Fruit fly (Drosophila melanogaster) S2 (cell line): Measurements from ENCODE around the gene Ance.

ENCODE experiments used
- CG8478 ChIP-seq: fragments of >200 bp; optimal IDR thresholded peaks from 2 replicates; lab custom pipeline; 2018
- CTCF ChIP-seq, 2 experiments: fragments of >200 bp; optimal IDR thresholded peaks; 2 replicates each; lab custom pipeline; 2018

Ance gene

DNA sequence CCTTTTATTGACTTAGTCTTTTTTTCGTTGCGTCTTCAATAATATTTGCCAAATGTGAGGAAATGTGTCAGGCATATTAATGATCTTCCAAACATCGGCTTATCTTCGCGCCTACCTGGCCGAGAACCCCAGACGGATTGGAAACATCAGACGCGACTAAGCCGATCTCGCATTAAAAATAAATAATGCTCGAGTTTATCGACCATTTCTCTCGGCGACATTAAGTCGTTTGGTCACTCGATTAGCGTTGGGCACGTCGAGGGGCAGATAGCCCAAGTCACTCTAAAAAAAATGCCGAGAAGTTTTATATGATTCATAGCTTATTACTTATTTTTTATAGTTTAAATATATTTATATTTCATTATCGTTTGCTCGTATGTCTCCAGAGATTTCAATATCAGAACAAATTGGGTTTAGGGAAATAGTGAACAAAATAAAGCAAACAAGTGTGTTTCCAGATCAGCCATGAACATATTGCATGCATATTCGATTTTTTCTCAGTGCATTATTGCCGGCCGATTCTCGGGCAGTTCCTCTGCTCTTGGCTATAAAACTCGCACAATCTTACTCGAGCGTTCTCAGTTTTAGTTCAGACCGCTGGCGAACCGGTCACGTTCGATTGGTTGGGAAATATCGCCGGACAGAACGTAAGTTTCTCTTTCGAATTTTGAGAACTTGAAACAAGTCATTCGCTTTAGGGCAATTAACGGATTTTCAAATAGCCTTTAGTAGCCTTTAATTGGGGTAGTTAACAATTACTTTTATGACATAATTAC lies at the start of gene Ance:
Gene Ance (plus strand): TSS at position 574 of the 776 bp plus-strand sequence.
- TF ChIP-seq CG8478 (lab: Kevin White, UChicago) (no peak), CTCF (optimal IDR thresholded peaks at IDR 0.05; lab: Kevin White, UChicago) (no peak)

- TF ChIP-seq CTCF (optimal IDR thresholded peaks at IDR 0.05; lab: Kevin White, UChicago) (no peak), CG8478 (lab: Kevin White, UChicago) (no peak)
These were observed 37.8 kb upstream of the Ance start for dm6 chr2L:13867653-13868052.

DNA sequence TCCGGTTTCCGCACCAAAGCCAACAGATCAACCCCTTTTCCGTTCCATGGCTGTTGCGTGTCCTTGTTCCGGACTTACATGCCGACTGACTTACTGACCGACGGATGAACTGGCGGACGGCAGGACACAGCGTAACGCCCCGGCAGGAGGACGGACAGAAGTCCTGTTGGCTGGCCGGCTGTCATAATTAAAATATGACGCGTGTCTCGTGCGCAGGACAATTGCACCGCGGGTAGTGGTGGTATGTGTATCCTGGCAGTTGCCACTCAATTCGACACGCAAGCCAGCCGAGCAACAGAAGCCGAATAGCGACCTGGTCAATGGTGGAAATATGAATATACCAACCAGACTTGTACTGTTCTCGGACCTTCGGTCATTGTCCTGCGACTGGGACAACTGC lies 36.0 kb upstream of the Ance start:
- no peak for TF ChIP-seq CG8478 (lab: Kevin White, UChicago)
- no peak for TF ChIP-seq CTCF (optimal IDR thresholded peaks at IDR 0.05; lab: Kevin White, UChicago)

- TF ChIP-seq CTCF (optimal IDR thresholded peaks at IDR 0.05; lab: Kevin White, UChicago) (no peak), CG8478 (lab: Kevin White, UChicago) (no peak)
These were observed 32.3 kb upstream of the Ance start for dm6 chr2L:13873147-13873546.

- TF ChIP-seq CG8478 (lab: Kevin White, UChicago) (no peak), CTCF (optimal IDR thresholded peaks at IDR 0.05; lab: Kevin White, UChicago) (no peak)
These were observed 28.7 kb upstream of the Ance start for dm6 chr2L:13876698-13877097.

DNA sequence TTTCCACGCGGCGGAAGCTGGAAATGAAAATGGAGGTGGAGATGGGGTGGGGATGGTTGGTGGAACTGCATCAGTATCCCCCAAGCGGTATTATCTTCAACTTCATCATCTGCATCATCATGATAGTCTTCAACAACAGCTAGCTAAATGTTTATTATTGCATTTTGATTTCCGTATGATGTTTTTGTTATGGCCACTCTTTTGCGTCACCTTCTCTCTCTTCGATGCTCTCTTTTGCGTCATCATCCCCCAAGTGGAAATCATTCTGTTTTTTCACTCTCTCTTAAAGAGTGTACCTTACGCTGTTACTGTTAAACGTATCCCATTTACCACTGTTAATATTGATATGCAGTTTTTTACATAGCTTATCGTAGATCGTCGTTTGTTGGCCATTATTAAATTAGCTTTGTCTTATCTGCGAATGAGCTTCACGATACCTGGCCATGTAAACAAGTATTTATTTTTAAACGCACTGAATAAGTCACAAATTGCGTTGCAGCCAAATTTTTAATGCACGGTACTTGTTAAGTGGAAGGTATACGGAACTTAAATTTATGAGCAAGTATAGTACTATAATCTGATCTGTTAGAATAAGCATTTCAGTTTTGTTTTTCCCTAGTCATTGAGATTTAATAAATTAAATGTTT lies 27.4 kb upstream of the Ance start:
- no peak for TF ChIP-seq CTCF (optimal IDR thresholded peaks at IDR 0.05; lab: Kevin White, UChicago)
- TF ChIP-seq CG8478 (lab: Kevin White, UChicago): no peak

dm6 chr2L:13878801-13879200 lies 26.6 kb upstream of the Ance start:
- TF ChIP-seq CG8478 (lab: Kevin White, UChicago) (no peak), CTCF (optimal IDR thresholded peaks at IDR 0.05; lab: Kevin White, UChicago) (no peak)

DNA sequence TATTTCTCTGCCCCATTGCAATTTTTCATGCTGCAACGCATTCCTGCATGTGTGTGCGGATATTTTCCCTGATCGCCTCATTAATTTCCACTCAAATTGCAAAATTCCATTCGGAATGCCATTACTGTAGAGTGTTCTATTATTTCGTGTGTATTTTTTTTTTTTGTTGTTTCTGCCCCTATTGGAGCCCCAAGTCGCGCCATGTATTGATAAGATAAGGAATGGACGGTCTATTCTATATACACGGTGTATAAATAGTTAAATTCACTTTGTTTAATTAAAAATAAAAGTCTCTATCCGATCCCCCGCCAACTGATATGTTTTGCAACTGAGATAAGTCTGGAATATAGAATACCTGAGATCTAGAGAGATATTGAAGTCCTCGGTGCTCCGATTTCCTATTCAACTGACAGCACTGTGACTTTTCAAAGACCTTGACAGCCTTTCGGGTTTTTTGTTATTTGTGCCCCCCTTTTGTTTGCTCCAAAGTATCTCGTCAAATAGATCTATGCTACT lies 24.0 kb upstream of the Ance start:
- TF ChIP-seq CTCF (optimal IDR thresholded peaks at IDR 0.05; lab: Kevin White, UChicago): no peak
- TF ChIP-seq CG8478 (lab: Kevin White, UChicago): no peak

DNA sequence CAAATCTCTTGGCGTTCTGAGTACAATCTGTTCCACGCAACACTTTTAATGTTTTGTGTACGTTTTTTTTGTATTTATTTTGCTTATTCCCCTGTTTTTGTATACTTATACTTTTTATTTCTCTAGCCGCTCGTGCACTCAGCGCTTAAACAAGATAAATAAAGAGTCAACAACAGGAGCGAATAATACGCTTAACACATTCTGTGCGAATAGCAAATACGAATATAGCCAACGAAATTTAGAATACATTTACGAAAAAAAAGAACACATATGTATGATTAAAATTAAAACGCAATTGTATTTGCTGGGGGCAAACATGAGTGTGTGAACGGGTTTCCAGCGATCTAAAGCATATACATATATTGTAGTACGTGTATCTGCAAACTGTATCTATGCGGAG lies 23.5 kb upstream of the Ance start:
- no peak for TF ChIP-seq CTCF (optimal IDR thresholded peaks at IDR 0.05; lab: Kevin White, UChicago)
- no peak for TF ChIP-seq CG8478 (lab: Kevin White, UChicago)

- TF ChIP-seq CG8478 (lab: Kevin White, UChicago) (no peak), CTCF (optimal IDR thresholded peaks at IDR 0.05; lab: Kevin White, UChicago) (no peak)
These were observed 21.3 kb upstream of the Ance start for dm6 chr2L:13884063-13884656.

- TF ChIP-seq CTCF (optimal IDR thresholded peaks at IDR 0.05; lab: Kevin White, UChicago): no peak
- TF ChIP-seq CG8478 (lab: Kevin White, UChicago): no peak
These were observed 20.7 kb upstream of the Ance start for dm6 chr2L:13884678-13885303.

DNA sequence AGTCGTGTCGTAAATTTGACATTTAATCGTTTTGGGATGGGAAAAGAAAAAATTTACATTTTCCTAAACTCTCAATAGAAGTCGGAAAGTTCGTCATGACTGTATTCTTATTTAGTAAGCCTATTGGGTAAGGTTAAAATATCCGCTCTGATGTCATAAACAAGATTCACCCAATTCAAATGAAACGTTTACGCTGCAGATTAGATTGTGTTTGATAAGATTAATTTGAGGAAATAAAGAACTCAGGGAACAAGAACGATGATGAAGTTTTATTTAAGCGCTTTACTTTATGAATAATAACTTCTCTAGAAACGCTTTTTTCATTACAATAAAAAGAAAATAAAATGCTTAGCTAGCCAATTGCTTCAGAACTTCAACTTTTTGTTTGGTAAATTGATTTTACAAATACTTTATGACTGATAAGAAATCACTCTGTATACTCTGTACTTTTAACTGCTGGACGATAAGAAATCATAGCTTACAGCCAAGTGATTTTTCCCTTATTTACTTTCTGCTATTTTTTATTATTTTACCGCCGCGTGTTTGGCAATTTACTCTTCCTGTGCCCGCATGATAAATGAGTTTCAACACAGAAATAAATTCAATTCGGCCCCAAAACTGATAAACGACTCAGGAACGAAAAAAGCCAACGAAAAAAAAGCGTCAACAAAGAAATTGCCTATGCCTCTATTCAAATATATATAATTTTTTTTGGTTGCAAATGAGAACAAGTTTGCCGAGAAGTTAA lies 18.9 kb upstream of the Ance start:
- TF ChIP-seq CTCF (optimal IDR thresholded peaks at IDR 0.05; lab: Kevin White, UChicago): no peak
- TF ChIP-seq CG8478 (lab: Kevin White, UChicago): no peak

dm6 chr2L:13889934-13890333 lies 15.5 kb upstream of the Ance start:
- no peak for TF ChIP-seq CG8478 (lab: Kevin White, UChicago)
- TF ChIP-seq CTCF (optimal IDR thresholded peaks at IDR 0.05; lab: Kevin White, UChicago): no peak

- TF ChIP-seq CG8478 (lab: Kevin White, UChicago): no peak
- TF ChIP-seq CTCF (optimal IDR thresholded peaks at IDR 0.05; lab: Kevin White, UChicago): peak; percentile 11 to 28
These were observed 12.6 kb upstream of the Ance start for dm6 chr2L:13892826-13893225.
